Worm (Caenorhabditis elegans) whole organism, late embryonic: Measurements from ENCODE around the gene mpz-4.

Experiments used
- C38D4.7 ChIP-seq: fragments of 200-800 bp; sonication (Bioruptor generic); optimal IDR thresholded peaks from 2 replicates; lab custom pipeline; 2018; ENCODE audit warnings: mild to moderate bottlenecking, missing genetic modification characterization, moderate library complexity, missing compliant biosample characterization
- elt-2 ChIP-seq: sonication (generic microtip); optimal IDR thresholded peaks from 2 replicates; lab custom pipeline; 2016; ENCODE audit warnings: missing genetic modification reagents, missing genetic modification characterization, missing compliant biosample characterization
- pqm-1 ChIP-seq: sonication (generic microtip); optimal IDR thresholded peaks from 2 replicates; lab custom pipeline; 2016; ENCODE audit warnings: missing genetic modification characterization, missing compliant biosample characterization
- sox-2 ChIP-seq: fragments of 200-800 bp; sonication (Bioruptor generic); IDR thresholded peaks from 2 replicates; pipeline ENCODE4 v1.3.6; 2022; ENCODE audit warnings: missing genetic modification reagents, missing genetic modification characterization, missing compliant biosample characterization
- syd-9 ChIP-seq: sonication (generic microtip); optimal IDR thresholded peaks from 2 replicates; lab custom pipeline; 2016; ENCODE audit warnings: mild to moderate bottlenecking, missing genetic modification characterization, moderate library complexity, missing compliant biosample characterization
- unc-42 ChIP-seq: sonication (generic microtip); optimal IDR thresholded peaks from 2 replicates; lab custom pipeline; 2016; ENCODE audit warnings: missing genotype, missing genetic modification characterization, missing compliant biosample characterization

DNA sequence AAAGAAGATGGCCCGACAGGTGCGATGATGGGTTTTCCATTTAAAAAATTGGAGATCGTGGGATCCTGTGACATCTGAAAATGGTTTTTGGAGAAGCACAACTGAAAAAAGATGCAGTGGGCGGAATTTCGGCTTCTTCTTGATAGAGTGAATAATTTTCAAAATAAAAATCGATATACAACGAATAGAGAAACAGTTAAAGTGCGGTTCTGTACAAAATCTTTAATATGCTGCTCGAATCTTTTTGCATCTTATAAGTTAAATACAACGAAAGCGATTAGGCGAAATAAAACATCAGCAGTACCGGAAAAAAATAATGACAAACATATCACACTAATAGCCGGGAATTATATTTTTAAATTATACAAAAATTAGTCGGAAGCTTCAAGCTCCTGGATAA is 19.9 kb downstream of the mpz-4 start, which contains the start of gene H06H21.11:
- TF ChIP-seq elt-2 (tag; lab: Kevin White, UChicago) (no peak), sox-2 (GFP tag; lab: Robert Waterston, UW) (no peak), C38D4.7 (no peak), unc-42 (tag; lab: Kevin White, UChicago) (no peak), pqm-1 (no peak), syd-9 (tag; lab: Kevin White, UChicago) (no peak)
